Worm (Caenorhabditis elegans) whole organism, L2 larva: Measurements from ENCODE around the gene Y69H2.3.

Experiments
- ama-1 ChIP-seq: fragments of 150-350 bp; optimal IDR thresholded peaks from 2 replicates; lab custom pipeline; 2018; ENCODE audit warnings: inconsistent platforms
- elt-3 ChIP-seq: sonication (generic microtip); optimal IDR thresholded peaks from 2 replicates; lab custom pipeline; 2017; ENCODE audit warnings: missing biosample characterization, missing genetic modification characterization
- gmeb-1 ChIP-seq: fragments of 150-350 bp; optimal IDR thresholded peaks from 2 replicates; lab custom pipeline; 2014; ENCODE audit warnings: missing biosample characterization, missing genetic modification characterization
- lsy-2 ChIP-seq, 2 experiments: fragments of 150-350 bp in 1 of 2; sonication (generic microtip) in 1 of 2; optimal IDR thresholded peaks; 2 replicates each; lab custom pipeline; 2014 to 2017; ENCODE audit warnings: missing biosample characterization in 2 of 2, missing genetic modification characterization in 2 of 2
- nhr-10 ChIP-seq: sonication (generic microtip); optimal IDR thresholded peaks from 2 replicates; lab custom pipeline; 2017; ENCODE audit warnings: missing biosample characterization, missing genetic modification characterization
- nhr-11 ChIP-seq: fragments of 150-350 bp; optimal IDR thresholded peaks from 2 replicates; lab custom pipeline; 2014; ENCODE audit warnings: missing biosample characterization, missing genetic modification characterization
- nhr-21 ChIP-seq: fragments of 150-350 bp; optimal IDR thresholded peaks from 2 replicates; lab custom pipeline; 2014; ENCODE audit warnings: missing biosample characterization, missing genetic modification characterization
- nhr-237 ChIP-seq: fragments of 150-350 bp; optimal IDR thresholded peaks from 2 replicates; lab custom pipeline; 2014; ENCODE audit warnings: missing biosample characterization, missing genetic modification characterization
- nhr-25 ChIP-seq: fragments of 150-350 bp; sonication (generic microtip); optimal IDR thresholded peaks from 3 replicates; lab custom pipeline; 2014; ENCODE audit warnings: missing biosample characterization, missing genetic modification characterization
- nhr-77 ChIP-seq: fragments of 150-350 bp; optimal IDR thresholded peaks from 2 replicates; lab custom pipeline; 2014; ENCODE audit warnings: missing biosample characterization, missing genetic modification characterization
- peb-1 ChIP-seq: fragments of 150-350 bp; optimal IDR thresholded peaks from 2 replicates; lab custom pipeline; 2014; ENCODE audit warnings: missing biosample characterization, missing genetic modification characterization
- sma-3 ChIP-seq: sonication (generic microtip); optimal IDR thresholded peaks from 2 replicates; lab custom pipeline; 2016; ENCODE audit warnings: missing genetic modification reagents, missing genetic modification characterization, missing compliant biosample characterization
- unc-55 ChIP-seq: fragments of 150-350 bp; sonication (generic microtip); optimal IDR thresholded peaks from 3 replicates; lab custom pipeline; 2014; ENCODE audit warnings: missing biosample characterization, missing genetic modification reagents, missing genetic modification characterization
- zag-1 ChIP-seq: fragments of 150-350 bp; optimal IDR thresholded peaks from 2 replicates; lab custom pipeline; 2014; ENCODE audit warnings: missing biosample characterization, missing genetic modification characterization

DNA sequence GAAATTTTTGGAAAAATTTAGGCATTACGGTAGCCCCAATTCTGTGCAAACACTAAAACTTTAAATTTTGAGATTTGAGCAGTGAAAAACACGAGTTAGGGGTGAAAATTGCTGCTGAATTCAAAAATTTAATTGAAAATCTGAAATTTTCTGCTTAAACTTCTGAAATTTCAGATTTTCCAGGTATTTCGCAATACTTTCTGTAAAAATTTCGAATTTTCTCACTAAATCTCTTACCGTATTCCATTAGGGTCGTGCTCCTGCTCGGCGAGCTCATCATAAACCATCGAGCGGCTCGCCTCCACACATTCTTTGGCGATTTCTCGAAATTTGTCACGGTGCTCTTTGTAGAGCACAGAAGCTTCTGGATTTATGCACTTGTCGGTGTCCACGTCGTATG, 23.4 kb upstream of the Y69H2.3 start:
- TF ChIP-seq ama-1 (lab: Kevin White, UChicago) (no peak), nhr-11 (tag; lab: Kevin White, UChicago) (no peak), lsy-2 (tag; optimal IDR thresholded peaks at IDR 0.05; lab: Kevin White, UChicago) (no peak), nhr-237 (no peak), nhr-77 (tag; lab: Kevin White, UChicago) (no peak), peb-1 (tag; lab: Kevin White, UChicago) (no peak), elt-3 (tag; lab: Kevin White, UChicago) (no peak), nhr-21 (tag; lab: Kevin White, UChicago) (no peak), unc-55 (no peak), zag-1 (tag; lab: Kevin White, UChicago) (no peak), nhr-10 (tag; lab: Kevin White, UChicago) (no peak), nhr-25 (tag; lab: Kevin White, UChicago) (no peak), gmeb-1 (tag; lab: Kevin White, UChicago) (no peak), sma-3 (GFP tag; lab: Kevin White, UChicago) (no peak)
